Worm (Caenorhabditis elegans) whole organism, late embryonic: ENCODE data around the gene T23F2.5.

ENCODE experiments used
- ama-1 ChIP-seq: fragments of 150-350 bp; optimal IDR thresholded peaks from 2 replicates; lab custom pipeline; 2014
- fkh-10 ChIP-seq: fragments of 150-350 bp; optimal IDR thresholded peaks from 2 replicates; lab custom pipeline; 2014; ENCODE audit warnings: missing biosample characterization, missing genetic modification reagents, missing genetic modification characterization
- nhr-11 ChIP-seq: fragments of 150-350 bp; optimal IDR thresholded peaks from 2 replicates; lab custom pipeline; 2014; ENCODE audit warnings: missing biosample characterization, missing genetic modification characterization
- odd-2 ChIP-seq: sonication (generic microtip); optimal IDR thresholded peaks from 2 replicates; lab custom pipeline; 2017; ENCODE audit warnings: antibody characterized with exemption, mild to moderate bottlenecking, missing genetic modification characterization, missing compliant biosample characterization
- pax-1 ChIP-seq: fragments of 150-350 bp; optimal IDR thresholded peaks from 2 replicates; lab custom pipeline; 2014; ENCODE audit warnings: missing biosample characterization, missing genetic modification characterization
- sox-4 ChIP-seq: sonication (generic microtip); optimal IDR thresholded peaks from 2 replicates; lab custom pipeline; 2017; ENCODE audit warnings: mild to moderate bottlenecking, missing genetic modification characterization, inconsistent platforms, missing compliant biosample characterization
- tbx-2 ChIP-seq: sonication (generic microtip); optimal IDR thresholded peaks from 2 replicates; lab custom pipeline; 2016; ENCODE audit warnings: missing genetic modification characterization, missing compliant biosample characterization

- no peak for TF ChIP-seq tbx-2 (tag; lab: Kevin White, UChicago)
- no peak for TF ChIP-seq fkh-10 (GFP tag; lab: Kevin White, UChicago)
- no peak for TF ChIP-seq ama-1 (lab: Kevin White, UChicago)
- TF ChIP-seq sox-4, result no peak
- TF ChIP-seq odd-2, result no peak
- TF ChIP-seq pax-1 (tag; lab: Kevin White, UChicago), result no peak
- TF ChIP-seq nhr-11, result no peak
Measured at ce11 chrX:5515459-5515858, 1.5 kb downstream of the T23F2.5 start.
